Fruit fly (Drosophila melanogaster): ENCODE results near the gene bcn92.
A peak's percentile ranks its signal among the peaks of the same experiment; 100 is the strongest.

- TF ChIP-seq pdm3 (GFP tag; optimal IDR thresholded peaks at IDR 0.05) (peak; percentile 56), Sox15 (GFP tag; optimal IDR thresholded peaks at IDR 0.05) (no peak)
These were observed 16.7 kb upstream of the bcn92 start for dm6 chrX:2166129-2166528.

Measured in whole organism, prepupa.